Worm (Caenorhabditis elegans) whole organism, late embryonic: ENCODE data around the gene C16C4.1.

Experiments used
- F13H6.1 ChIP-seq: sonication (generic microtip); optimal IDR thresholded peaks from 2 replicates; lab custom pipeline; 2016; ENCODE audit warnings: missing genetic modification characterization, missing compliant biosample characterization
- pat-9 ChIP-seq: fragments of 200-800 bp; sonication (Bioruptor generic); optimal IDR thresholded peaks from 2 replicates; lab custom pipeline; 2018; ENCODE audit warnings: mild to moderate bottlenecking, missing genetic modification characterization, moderate library complexity, missing compliant biosample characterization
- pha-2 ChIP-seq: sonication (generic microtip); optimal IDR thresholded peaks from 2 replicates; lab custom pipeline; 2017; ENCODE audit warnings: mild to moderate bottlenecking, missing genetic modification characterization, missing compliant biosample characterization
- pha-4 ChIP-seq: fragments of 150-350 bp; optimal IDR thresholded peaks from 2 replicates; lab custom pipeline; 2018; ENCODE audit warnings: missing biosample characterization, missing genetic modification reagents, missing genetic modification characterization
- unc-55 ChIP-seq: sonication (generic microtip); optimal IDR thresholded peaks from 2 replicates; lab custom pipeline; 2017; ENCODE audit warnings: missing biosample characterization, missing genetic modification reagents, missing genetic modification characterization

DNA sequence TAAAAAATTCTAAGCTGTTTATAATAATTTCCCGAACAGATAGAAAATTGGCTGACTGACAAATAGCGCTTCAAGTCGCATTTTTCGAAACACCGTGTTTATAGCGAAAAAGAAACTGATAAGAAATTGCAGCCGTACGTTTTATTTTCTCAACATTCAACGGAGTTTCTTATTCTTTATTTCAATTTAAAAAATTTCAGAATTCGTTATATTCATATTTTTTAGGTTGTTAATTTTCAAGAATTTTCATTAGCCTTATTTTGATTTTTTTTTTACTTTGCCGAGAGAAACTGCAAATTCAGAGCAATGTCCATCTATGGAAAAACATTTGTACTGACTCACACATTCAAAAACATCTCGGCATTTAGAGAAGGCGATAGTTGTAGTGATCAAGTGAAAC lies 3.9 kb downstream of the C16C4.1 start, which contains the start of gene C46F9.6:
- TF ChIP-seq pat-9 = no peak
- no peak for TF ChIP-seq pha-4 (tag; lab: Kevin White, UChicago)
- TF ChIP-seq unc-55 (GFP tag; lab: Kevin White, UChicago) = no peak
- no peak for TF ChIP-seq pha-2 (tag; lab: Kevin White, UChicago)
- TF ChIP-seq F13H6.1 (tag; lab: Kevin White, UChicago) = no peak
